Fruit fly (Drosophila melanogaster) whole organism, embryonic: ENCODE measurements around the gene ida.

Experiments
- Ada2b ChIP-seq: fragments of 200-800 bp; sonication (Bioruptor generic); IDR thresholded peaks from 2 replicates; pipeline ENCODE4 v1.3.6; 2022; ENCODE audit warnings: missing biosample characterization, missing genetic modification characterization
- Awh ChIP-seq: fragments of 200-800 bp; sonication (Bioruptor generic); IDR thresholded peaks from 2 replicates; pipeline ENCODE4, ENCODE4 v1.3.6; 2022; ENCODE audit warnings: missing biosample characterization, missing genetic modification characterization
- B-H2 ChIP-seq: fragments of 200-800 bp; sonication (Bioruptor generic); optimal IDR thresholded peaks from 2 replicates; lab custom pipeline; 2018; ENCODE audit warnings: missing biosample characterization, mild to moderate bottlenecking, missing genetic modification characterization
- CG10366 ChIP-seq: fragments of 200-800 bp; sonication (Bioruptor generic); IDR thresholded peaks from 2 replicates; pipeline ENCODE4 v1.3.6; 2022; ENCODE audit warnings: missing biosample characterization, missing genetic modification characterization
- CG11560 ChIP-seq: fragments of 200-800 bp; sonication (Bioruptor generic); IDR thresholded peaks from 3 replicates; pipeline ENCODE4 v1.3.6; 2022; ENCODE audit warnings: missing biosample characterization, missing genetic modification characterization
- CG12104 ChIP-seq: fragments of 200-800 bp; sonication (Bioruptor generic); optimal IDR thresholded peaks from 3 replicates; lab custom pipeline; 2016; ENCODE audit warnings: missing biosample characterization, missing genetic modification characterization
- CG15073 ChIP-seq: fragments of 200-800 bp; sonication (Bioruptor generic); optimal IDR thresholded peaks from 2 replicates; lab custom pipeline; 2016; ENCODE audit warnings: missing biosample characterization, missing genetic modification characterization
- CG15269 ChIP-seq: fragments of 200-800 bp; sonication (Bioruptor generic); optimal IDR thresholded peaks from 2 replicates; lab custom pipeline; 2018; ENCODE audit warnings: missing biosample characterization, mild to moderate bottlenecking, missing genetic modification characterization, moderate library complexity
- CG17361 ChIP-seq: fragments of 200-800 bp; sonication (Bioruptor generic); IDR thresholded peaks from 3 replicates; pipeline ENCODE4 v1.3.6; 2022; ENCODE audit warnings: missing biosample characterization, missing genetic modification characterization
- CG2678 ChIP-seq: fragments of 200-800 bp; sonication (Bioruptor generic); optimal IDR thresholded peaks from 3 replicates; lab custom pipeline; 2019; ENCODE audit warnings: missing biosample characterization, mild to moderate bottlenecking, missing genetic modification characterization, moderate library complexity
- CG2712 ChIP-seq: fragments of 200-800 bp; optimal IDR thresholded peaks from 3 replicates; lab custom pipeline; 2019; ENCODE audit warnings: missing biosample characterization, mild to moderate bottlenecking, missing genetic modification characterization, moderate library complexity
- CG30020 ChIP-seq: fragments of 200-800 bp; optimal IDR thresholded peaks from 2 replicates; lab custom pipeline; 2019; ENCODE audit warnings: missing biosample characterization, mild to moderate bottlenecking, missing genetic modification characterization, moderate library complexity
- CG30403 ChIP-seq: fragments of 200-800 bp; sonication (Bioruptor generic); optimal IDR thresholded peaks from 3 replicates; lab custom pipeline; 2016; ENCODE audit warnings: missing biosample characterization, missing genetic modification characterization
- CG33557 ChIP-seq: fragments of 200-800 bp; sonication (Bioruptor generic); optimal IDR thresholded peaks from 2 replicates; lab custom pipeline; 2019; ENCODE audit warnings: missing biosample characterization, mild to moderate bottlenecking, missing genetic modification characterization, moderate library complexity
- CG34422 ChIP-seq: fragments of 200-800 bp; sonication (Bioruptor generic); IDR thresholded peaks from 3 replicates; pipeline ENCODE4 v1.3.6; 2022; ENCODE audit warnings: missing biosample characterization, missing genetic modification characterization
- CG3847 ChIP-seq: fragments of 200-800 bp; sonication (Bioruptor generic); IDR thresholded peaks from 2 replicates; pipeline ENCODE4 v1.3.6; 2022; ENCODE audit warnings: missing biosample characterization, missing genetic modification characterization
- CG4328 ChIP-seq: fragments of 200-800 bp; sonication (Bioruptor generic); optimal IDR thresholded peaks from 3 replicates; lab custom pipeline; 2017; ENCODE audit warnings: missing biosample characterization, missing genetic modification reagents, missing genetic modification characterization
- CG4424 ChIP-seq: fragments of 200-800 bp; sonication (Bioruptor generic); optimal IDR thresholded peaks from 3 replicates; lab custom pipeline; 2016; ENCODE audit warnings: missing biosample characterization, missing genetic modification characterization
- CG5245 ChIP-seq: fragments of 200-800 bp; sonication (Bioruptor generic); optimal IDR thresholded peaks from 3 replicates; lab custom pipeline; 2016; ENCODE audit warnings: missing biosample characterization, missing genetic modification characterization
- CG8388 ChIP-seq: fragments of 200-800 bp; sonication (Bioruptor generic); optimal IDR thresholded peaks from 2 replicates; lab custom pipeline; 2019; ENCODE audit warnings: missing biosample characterization, mild to moderate bottlenecking, missing genetic modification characterization, moderate library complexity
- CG8478 ChIP-seq: fragments of >200 bp; optimal IDR thresholded peaks from 2 replicates; lab custom pipeline; 2018
- CG8765 ChIP-seq: fragments of 200-800 bp; sonication (Bioruptor generic); IDR thresholded peaks from 2 replicates; pipeline ENCODE4 v1.3.6; 2022; ENCODE audit warnings: missing biosample characterization, missing genetic modification characterization
- CG9876 ChIP-seq: fragments of 200-800 bp; sonication (Bioruptor generic); optimal IDR thresholded peaks from 2 replicates; lab custom pipeline; 2016; ENCODE audit warnings: missing biosample characterization, missing genetic modification characterization
- Camta ChIP-seq: fragments of 200-800 bp; sonication (Bioruptor generic); optimal IDR thresholded peaks from 2 replicates; lab custom pipeline; 2016; ENCODE audit warnings: missing biosample characterization, missing genetic modification characterization
- CoRest ChIP-seq: fragments of 200-800 bp; sonication (Bioruptor generic); optimal IDR thresholded peaks from 3 replicates; lab custom pipeline; 2018; ENCODE audit warnings: missing biosample characterization, mild to moderate bottlenecking, missing genetic modification characterization, moderate library complexity
- CrebB ChIP-seq: fragments of 200-800 bp; sonication (Bioruptor generic); optimal IDR thresholded peaks from 3 replicates; lab custom pipeline; 2018; ENCODE audit warnings: missing biosample characterization, mild to moderate bottlenecking, missing genetic modification characterization
- Dip3 ChIP-seq: fragments of 200-800 bp; sonication (Bioruptor generic); optimal IDR thresholded peaks from 3 replicates; lab custom pipeline; 2016; ENCODE audit warnings: missing biosample characterization, missing genetic modification characterization
- HLHmδ ChIP-seq: fragments of 200-800 bp; sonication (Bioruptor generic); optimal IDR thresholded peaks from 2 replicates; lab custom pipeline; 2018; ENCODE audit warnings: missing biosample characterization, mild to moderate bottlenecking, missing genetic modification characterization, moderate library complexity
- Hr39 ChIP-seq: fragments of >200 bp; optimal IDR thresholded peaks from 2 replicates; lab custom pipeline; 2017
- Mes4 ChIP-seq: fragments of 200-800 bp; sonication (Bioruptor generic); optimal IDR thresholded peaks from 2 replicates; lab custom pipeline; 2016; ENCODE audit warnings: missing biosample characterization, missing genetic modification characterization
- NFAT ChIP-seq: fragments of 200-800 bp; sonication (Bioruptor generic); IDR thresholded peaks from 2 replicates; pipeline ENCODE4 v1.3.6; 2022; ENCODE audit warnings: missing biosample characterization, missing genetic modification characterization
- Oaz ChIP-seq: fragments of 200-800 bp; sonication (Bioruptor generic); IDR thresholded peaks from 2 replicates; pipeline ENCODE4 v1.3.6; 2022; ENCODE audit warnings: missing biosample characterization, missing genetic modification characterization
- Sox100B ChIP-seq: fragments of 200-800 bp; sonication (Bioruptor generic); optimal IDR thresholded peaks from 3 replicates; lab custom pipeline; 2018; ENCODE audit warnings: missing biosample characterization, mild to moderate bottlenecking, missing genetic modification characterization
- Sox102F ChIP-seq: fragments of 200-800 bp; sonication (Bioruptor generic); optimal IDR thresholded peaks from 2 replicates; lab custom pipeline; 2018; ENCODE audit warnings: missing biosample characterization, mild to moderate bottlenecking, missing genetic modification characterization, moderate library complexity
- Xrp1 ChIP-seq: fragments of 200-800 bp; sonication (Bioruptor generic); IDR thresholded peaks from 2 replicates; pipeline ENCODE4 v1.3.6; 2022; ENCODE audit warnings: missing biosample characterization, missing genetic modification characterization
- ab ChIP-seq: fragments of 200-800 bp; sonication (Bioruptor generic); optimal IDR thresholded peaks from 2 replicates; lab custom pipeline; 2016; ENCODE audit warnings: missing biosample characterization, missing genetic modification characterization
- br ChIP-seq: fragments of >200 bp; optimal IDR thresholded peaks from 2 replicates; lab custom pipeline; 2017
- btn ChIP-seq: fragments of 200-800 bp; sonication (Bioruptor generic); optimal IDR thresholded peaks from 2 replicates; lab custom pipeline; 2016; ENCODE audit warnings: missing biosample characterization, missing genetic modification characterization
- cas ChIP-seq: fragments of 200-800 bp; sonication (Bioruptor generic); IDR thresholded peaks from 2 replicates; pipeline ENCODE4 v1.3.6; 2022; ENCODE audit warnings: missing biosample characterization, missing genetic modification characterization
- cato ChIP-seq: fragments of 200-800 bp; sonication (Bioruptor generic); optimal IDR thresholded peaks from 2 replicates; lab custom pipeline; 2016; ENCODE audit warnings: missing biosample characterization, missing genetic modification characterization, borderline replicate concordance
- cg ChIP-seq: fragments of 200-800 bp; sonication (Bioruptor generic); optimal IDR thresholded peaks from 3 replicates; lab custom pipeline; 2019; ENCODE audit warnings: missing biosample characterization, mild to moderate bottlenecking, missing genetic modification characterization, moderate library complexity
- fd3F ChIP-seq: fragments of 200-800 bp; sonication (Bioruptor generic); optimal IDR thresholded peaks from 2 replicates; lab custom pipeline; 2018; ENCODE audit warnings: missing biosample characterization, mild to moderate bottlenecking, missing genetic modification characterization, moderate library complexity
- her ChIP-seq: fragments of 200-800 bp; sonication (Bioruptor generic); optimal IDR thresholded peaks from 2 replicates; lab custom pipeline; 2016; ENCODE audit warnings: missing biosample characterization, missing genetic modification characterization
- jumu ChIP-seq: fragments of 200-800 bp; sonication (Bioruptor generic); optimal IDR thresholded peaks from 3 replicates; lab custom pipeline; 2016; ENCODE audit warnings: missing biosample characterization, missing genetic modification characterization
- ken ChIP-seq: fragments of 200-800 bp; sonication (Bioruptor generic); IDR thresholded peaks from 3 replicates; pipeline ENCODE4 v1.3.6; 2022; ENCODE audit warnings: missing biosample characterization, missing genetic modification characterization
- mld ChIP-seq: fragments of 200-800 bp; sonication (Bioruptor generic); IDR thresholded peaks from 3 replicates; pipeline ENCODE4 v1.3.6; 2022; ENCODE audit warnings: missing biosample characterization, missing genetic modification characterization; ENCODE audit not compliant: partially characterized antibody
- org-1 ChIP-seq: fragments of 200-800 bp; sonication (Bioruptor generic); optimal IDR thresholded peaks from 2 replicates; lab custom pipeline; 2017; ENCODE audit warnings: missing biosample characterization, missing genetic modification characterization
- peb ChIP-seq: fragments of 200-800 bp; sonication (Bioruptor generic); IDR thresholded peaks from 2 replicates; pipeline ENCODE4 v1.3.6; 2022; ENCODE audit warnings: missing biosample characterization, missing genetic modification characterization
- ro ChIP-seq: fragments of 200-800 bp; sonication (Bioruptor generic); IDR thresholded peaks from 2 replicates; pipeline ENCODE4 v1.3.6; 2022; ENCODE audit warnings: missing biosample characterization, missing genetic modification characterization
- shn ChIP-seq: fragments of 200-800 bp; sonication (Bioruptor generic); optimal IDR thresholded peaks from 3 replicates; lab custom pipeline; 2016; ENCODE audit warnings: missing biosample characterization, missing genetic modification characterization
- so ChIP-seq: fragments of 200-800 bp; sonication (Bioruptor generic); IDR thresholded peaks from 3 replicates; pipeline ENCODE4 v1.3.6; 2022; ENCODE audit warnings: missing biosample characterization, missing genetic modification characterization

ida gene

DNA sequence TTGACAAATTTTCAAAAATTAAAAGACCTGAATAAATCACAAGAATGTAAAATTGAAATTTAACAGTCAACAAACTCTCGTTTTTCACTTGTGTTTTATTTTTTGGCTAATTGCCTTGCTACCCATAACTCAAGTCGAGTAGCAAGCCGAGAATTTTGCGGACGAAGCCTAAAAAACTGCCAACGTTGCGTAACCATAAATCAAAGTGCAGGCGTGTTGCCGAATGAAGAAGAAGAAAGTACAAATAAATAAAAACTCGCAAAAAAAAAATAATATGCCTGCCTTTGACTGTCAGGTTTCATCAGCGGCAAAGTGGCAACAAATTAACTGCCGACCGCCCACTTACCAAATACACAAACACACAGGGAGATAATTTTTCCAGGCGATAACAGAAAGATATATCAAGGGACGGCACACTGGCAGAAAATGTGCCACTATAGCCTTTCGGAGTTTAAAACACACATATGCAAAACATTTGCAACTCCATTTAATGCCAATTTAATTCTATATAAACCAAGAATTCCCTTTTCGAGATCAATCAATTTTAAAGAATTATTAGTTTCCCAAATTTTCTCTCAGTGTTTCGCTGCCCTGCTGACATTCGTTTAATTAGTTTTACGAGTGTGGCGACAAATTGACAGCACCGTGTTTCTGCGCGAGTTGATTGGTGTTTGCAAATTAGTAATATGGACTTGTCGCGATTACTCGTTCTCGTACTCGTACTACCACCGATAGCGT, 23.2 kb downstream of the ida start (continued):
- TF ChIP-seq CrebB (tag; lab: Kevin White, UChicago) (peak; percentile 85), CoRest (peak; percentile 90), CG3847 (GFP tag; lab: Robert Waterston, UW) (peak; percentile 91), shn (peak; percentile 55), CG30020 (tag; lab: Kevin White, UChicago) (no peak), br (no peak), Awh (peak; percentile 70), CG33557 (GFP tag; lab: Kevin White, UChicago) (no peak), CG9876 (GFP tag; lab: Kevin White, UChicago) (peak; percentile 81), CG12104 (GFP tag; lab: Kevin White, UChicago) (peak; percentile 76), Xrp1 (GFP tag; lab: Robert Waterston, UW) (peak; percentile 84), CG8765 (peak; percentile 51; the same call in 1 of the 2 replicates), CG2678 (tag; lab: Kevin White, UChicago) (peak; percentile 94), NFAT (GFP tag; lab: Robert Waterston, UW) (peak; percentile 83), Sox102F (peak; percentile 87), CG11560 (tag; lab: Robert Waterston, UW) (peak; percentile 59; the same call in 1 of the 3 replicates), mld (GFP tag; lab: Robert Waterston, UW) (no peak), HLHmδ (GFP tag; lab: Kevin White, UChicago) (no peak), Oaz (GFP tag; lab: Robert Waterston, UW) (peak; percentile 86), CG4328 (GFP tag; lab: Kevin White, UChicago) (peak; percentile 69), ro (GFP tag; lab: Robert Waterston, UW) (peak; percentile 40), Mes4 (GFP tag; lab: Kevin White, UChicago) (peak; percentile 78), her (GFP tag; lab: Kevin White, UChicago) (peak; percentile 81), cato (GFP tag; lab: Kevin White, UChicago) (peak; percentile 42), CG34422 (GFP tag; lab: Robert Waterston, UW) (peak; percentile 83), CG15073 (GFP tag; lab: Kevin White, UChicago) (no peak), ken (peak; percentile 76), ab (peak; percentile 78), CG8478 (lab: Kevin White, UChicago) (no peak), so (peak; percentile 81), Camta (GFP tag; lab: Kevin White, UChicago) (peak; percentile 68), CG17361 (peak; percentile 70; the same call in 2 of the 3 replicates), CG15269 (tag; lab: Kevin White, UChicago) (peak; percentile 93), B-H2 (peak; percentile 95), CG5245 (GFP tag; lab: Kevin White, UChicago) (peak; percentile 39), CG4424 (GFP tag; lab: Kevin White, UChicago) (peak; percentile 63), CG10366 (peak; percentile 90), cg (GFP tag; lab: Kevin White, UChicago) (no peak), peb (0 out of 2 replicates have a peak, but pooled peaks have one; percentile 20), CG30403 (GFP tag; lab: Kevin White, UChicago) (peak; percentile 85), Ada2b (GFP tag; lab: Robert Waterston, UW) (peak; percentile 85), CG2712 (tag; lab: Kevin White, UChicago) (peak; percentile 68), org-1 (GFP tag; lab: Kevin White, UChicago) (peak; percentile 84), Dip3 (GFP tag; lab: Kevin White, UChicago) (peak; percentile 89), CG8388 (GFP tag; lab: Kevin White, UChicago) (peak; percentile 56), fd3F (GFP tag; lab: Kevin White, UChicago) (peak; percentile 89), jumu (GFP tag; lab: Kevin White, UChicago) (peak; percentile 77), btn (GFP tag; lab: Kevin White, UChicago) (peak; percentile 45), Hr39 (lab: Kevin White, UChicago) (no peak), Sox100B (GFP tag; lab: Kevin White, UChicago) (peak; percentile 66), cas (GFP tag; lab: Robert Waterston, UW) (peak; percentile 81)
